Worm (Caenorhabditis elegans) whole organism, young adult: ENCODE measurements around the gene T20D3.6.

Source experiments
- F10E7.11 ChIP-seq: sonication (generic microtip); optimal IDR thresholded peaks from 2 replicates; lab custom pipeline; 2017; ENCODE audit warnings: mild to moderate bottlenecking, missing genetic modification characterization, moderate library complexity, missing compliant biosample characterization
- F39B2.1 ChIP-seq: fragments of 200-800 bp; sonication (Bioruptor generic); IDR thresholded peaks from 2 replicates; pipeline ENCODE4 v1.3.6; 2022; ENCODE audit warnings: missing genetic modification reagents, missing genetic modification characterization, missing compliant biosample characterization
- F52B5.7 ChIP-seq: sonication (generic microtip); optimal IDR thresholded peaks from 2 replicates; lab custom pipeline; 2016; ENCODE audit warnings: mild to moderate bottlenecking, missing genetic modification characterization, missing compliant biosample characterization
- Y53F4B.3 ChIP-seq: fragments of 200-800 bp; sonication (Bioruptor generic); IDR thresholded peaks from 2 replicates; pipeline ENCODE4 v1.3.6; 2022; ENCODE audit warnings: missing genetic modification reagents, missing genetic modification characterization, missing compliant biosample characterization
- Y53G8AR.9 ChIP-seq: fragments of 200-800 bp; sonication (Bioruptor generic); conservative IDR thresholded peaks from 2 replicates; pipeline ENCODE4 v1.3.6; 2022; ENCODE audit warnings: missing genetic modification reagents, missing genetic modification characterization, missing compliant biosample characterization
- Y95B8A.8 ChIP-seq: fragments of 200-800 bp; sonication (Bioruptor generic); IDR thresholded peaks from 2 replicates; pipeline ENCODE4 v1.3.6; 2022; ENCODE audit warnings: missing genetic modification reagents, missing genetic modification characterization, missing compliant biosample characterization
- aptf-2 ChIP-seq: fragments of 200-800 bp; sonication (Bioruptor generic); conservative IDR thresholded peaks from 2 replicates; pipeline ENCODE4 v1.3.6; 2022; ENCODE audit warnings: missing genetic modification reagents, missing genetic modification characterization, missing compliant biosample characterization
- atf-7 ChIP-seq: sonication (generic microtip); optimal IDR thresholded peaks from 2 replicates; lab custom pipeline; 2017; ENCODE audit warnings: mild to moderate bottlenecking, missing genetic modification characterization, missing compliant biosample characterization
- attf-3 ChIP-seq: fragments of 200-800 bp; sonication (Bioruptor generic); conservative IDR thresholded peaks from 2 replicates; pipeline ENCODE4 v1.3.6; 2022; ENCODE audit warnings: missing genetic modification reagents, missing genetic modification characterization, missing compliant biosample characterization
- attf-5 ChIP-seq: fragments of 200-800 bp; sonication (Bioruptor generic); optimal IDR thresholded peaks from 2 replicates; lab custom pipeline; 2018; ENCODE audit warnings: mild to moderate bottlenecking, missing genetic modification characterization, missing compliant biosample characterization
- ceh-27 ChIP-seq: fragments of 200-800 bp; sonication (Bioruptor generic); optimal IDR thresholded peaks from 2 replicates; lab custom pipeline; 2018; ENCODE audit warnings: mild to moderate bottlenecking, missing genetic modification characterization, moderate library complexity, missing compliant biosample characterization
- ceh-79 ChIP-seq: sonication (generic microtip); optimal IDR thresholded peaks from 2 replicates; lab custom pipeline; 2017; ENCODE audit warnings: mild to moderate bottlenecking, missing genetic modification characterization, missing compliant biosample characterization
- ceh-91 ChIP-seq: fragments of 200-800 bp; sonication (Bioruptor generic); IDR thresholded peaks from 2 replicates; pipeline ENCODE4 v1.3.6; 2022; ENCODE audit warnings: missing genetic modification reagents, missing genetic modification characterization, missing compliant biosample characterization
- dox-1 ChIP-seq: fragments of 200-800 bp; sonication (Bioruptor generic); IDR thresholded peaks from 2 replicates; pipeline ENCODE4 v1.3.6; 2022; ENCODE audit warnings: missing genetic modification reagents, missing genetic modification characterization, missing compliant biosample characterization
- dpff-1 ChIP-seq: sonication (generic microtip); optimal IDR thresholded peaks from 2 replicates; lab custom pipeline; 2017; ENCODE audit warnings: mild to moderate bottlenecking, missing genetic modification characterization, missing compliant biosample characterization
- efl-1 ChIP-seq: fragments of 150-350 bp; optimal IDR thresholded peaks from 2 replicates; lab custom pipeline; 2014; ENCODE audit warnings: missing biosample characterization, missing genetic modification reagents, missing genetic modification characterization
- gei-17 ChIP-seq: fragments of 200-800 bp; sonication (Bioruptor generic); optimal IDR thresholded peaks from 2 replicates; lab custom pipeline; 2018; ENCODE audit warnings: mild to moderate bottlenecking, missing genetic modification characterization, missing compliant biosample characterization
- hlh-12 ChIP-seq: sonication (generic microtip); optimal IDR thresholded peaks from 2 replicates; lab custom pipeline; 2016; ENCODE audit warnings: missing genetic modification characterization, missing compliant biosample characterization
- hrde-1 ChIP-seq: sonication (generic microtip); optimal IDR thresholded peaks from 2 replicates; lab custom pipeline; 2016; ENCODE audit warnings: missing genetic modification characterization, mild to moderate bottlenecking, missing compliant biosample characterization, moderate library complexity, missing genotype, missing genetic modification reagents, borderline replicate concordance
- let-526 ChIP-seq: fragments of 200-800 bp; sonication (Bioruptor generic); IDR thresholded peaks from 2 replicates; pipeline ENCODE4 v1.3.6; 2022; ENCODE audit warnings: missing genetic modification reagents, missing genetic modification characterization, missing compliant biosample characterization
- let-607 ChIP-seq, 2 experiments: fragments of 200-800 bp in 1 of 2; sonication (Bioruptor generic) in 1 of 2; sonication (generic microtip) in 1 of 2; optimal IDR thresholded peaks; 2 replicates each; lab custom pipeline; 2016 to 2018; ENCODE audit warnings: mild to moderate bottlenecking in 2 of 2, missing compliant biosample characterization in 2 of 2, missing genetic modification characterization in 2 of 2, moderate library complexity in 2 of 2, missing genotype in 1 of 2
- madf-8 ChIP-seq: fragments of 200-800 bp; sonication (Bioruptor generic); conservative IDR thresholded peaks from 2 replicates; pipeline ENCODE4 v1.3.6; 2022; ENCODE audit warnings: missing genetic modification reagents, missing genetic modification characterization, missing compliant biosample characterization
- mcd-1 ChIP-seq: fragments of 200-800 bp; sonication (Bioruptor generic); IDR thresholded peaks from 2 replicates; pipeline ENCODE4 v1.3.6; 2022; ENCODE audit warnings: missing genetic modification reagents, missing genetic modification characterization, missing compliant biosample characterization
- nfya-2 ChIP-seq: fragments of 200-800 bp; sonication (Bioruptor generic); IDR thresholded peaks from 2 replicates; pipeline ENCODE4 v1.3.6; 2022; ENCODE audit warnings: missing genetic modification reagents, missing genetic modification characterization, missing compliant biosample characterization
- nfyb-1 ChIP-seq: fragments of 200-800 bp; sonication (Bioruptor generic); IDR thresholded peaks from 2 replicates; pipeline ENCODE4 v1.3.6; 2022; ENCODE audit warnings: missing genetic modification reagents, missing genetic modification characterization, missing compliant biosample characterization
- nhr-120 ChIP-seq: fragments of 200-800 bp; sonication (Bioruptor generic); IDR thresholded peaks from 2 replicates; pipeline ENCODE4 v1.3.6; 2022; ENCODE audit warnings: missing genetic modification characterization, missing compliant biosample characterization
- nhr-80 ChIP-seq: sonication (generic microtip); optimal IDR thresholded peaks from 2 replicates; lab custom pipeline; 2016; ENCODE audit warnings: missing genetic modification characterization, missing compliant biosample characterization
- nhr-90 ChIP-seq: sonication (generic microtip); optimal IDR thresholded peaks from 2 replicates; lab custom pipeline; 2016; ENCODE audit warnings: missing genotype, mild to moderate bottlenecking, missing genetic modification characterization, missing compliant biosample characterization
- pha-4 ChIP-seq: fragments of 150-350 bp; sonication (generic microtip); optimal IDR thresholded peaks from 2 replicates; lab custom pipeline; 2014; ENCODE audit warnings: missing biosample characterization, missing genetic modification reagents, missing genetic modification characterization
- rpc-1 ChIP-seq, 2 experiments: fragments of 150-350 bp in 1 of 2; sonication (generic microtip) in 1 of 2; optimal IDR thresholded peaks; 2 replicates each; lab custom pipeline; 2014 to 2018; ENCODE audit warnings: missing biosample characterization in 1 of 2, missing genetic modification characterization in 1 of 2, missing genetic modification reagents in 1 of 2, missing genotype in 1 of 2
- sea-2 ChIP-seq: fragments of 200-800 bp; sonication (Bioruptor generic); IDR thresholded peaks from 2 replicates; pipeline ENCODE4 v1.3.6; 2022; ENCODE audit warnings: missing genetic modification characterization, missing compliant biosample characterization
- snpc-3.4 ChIP-seq: sonication (generic microtip); optimal IDR thresholded peaks from 2 replicates; lab custom pipeline; 2017; ENCODE audit warnings: missing genetic modification characterization, mild to moderate bottlenecking, missing compliant biosample characterization, antibody characterized with exemption, moderate library complexity, missing genotype, missing genetic modification reagents
- snpc-4 ChIP-seq, 5 experiments: fragments of 150-350 bp in 1 of 5; sonication (generic microtip) in 4 of 5; optimal IDR thresholded peaks; 2 replicates each; lab custom pipeline; 2014 to 2018; ENCODE audit warnings: missing genetic modification characterization in 5 of 5, missing biosample characterization in 3 of 5, antibody characterized with exemption in 2 of 5, mild to moderate bottlenecking in 2 of 5, missing compliant biosample characterization in 2 of 5, missing genotype in 2 of 5, moderate library complexity in 2 of 5, missing genetic modification reagents in 1 of 5
- unc-62 ChIP-seq: fragments of 150-350 bp; optimal IDR thresholded peaks from 2 replicates; lab custom pipeline; 2014; ENCODE audit warnings: missing biosample characterization, missing genetic modification reagents, missing genetic modification characterization
- xnd-1 ChIP-seq: sonication (generic microtip); optimal IDR thresholded peaks from 2 replicates; lab custom pipeline; 2016; ENCODE audit warnings: missing genotype, missing genetic modification reagents, missing genetic modification characterization, missing compliant biosample characterization
- zfh-2 ChIP-seq: fragments of 200-800 bp; sonication (Bioruptor generic); conservative IDR thresholded peaks from 2 replicates; pipeline ENCODE4 v1.3.6; 2022; ENCODE audit warnings: missing genetic modification reagents, missing genetic modification characterization, missing compliant biosample characterization
- ztf-18 ChIP-seq: sonication (generic microtip); optimal IDR thresholded peaks from 2 replicates; lab custom pipeline; 2016; ENCODE audit warnings: missing genotype, mild to moderate bottlenecking, missing genetic modification characterization, missing compliant biosample characterization
- ztf-22 ChIP-seq: fragments of 200-800 bp; sonication (Bioruptor generic); optimal IDR thresholded peaks from 2 replicates; lab custom pipeline; 2018; ENCODE audit warnings: mild to moderate bottlenecking, missing genetic modification characterization, moderate library complexity, missing compliant biosample characterization

T20D3.6 gene

DNA sequence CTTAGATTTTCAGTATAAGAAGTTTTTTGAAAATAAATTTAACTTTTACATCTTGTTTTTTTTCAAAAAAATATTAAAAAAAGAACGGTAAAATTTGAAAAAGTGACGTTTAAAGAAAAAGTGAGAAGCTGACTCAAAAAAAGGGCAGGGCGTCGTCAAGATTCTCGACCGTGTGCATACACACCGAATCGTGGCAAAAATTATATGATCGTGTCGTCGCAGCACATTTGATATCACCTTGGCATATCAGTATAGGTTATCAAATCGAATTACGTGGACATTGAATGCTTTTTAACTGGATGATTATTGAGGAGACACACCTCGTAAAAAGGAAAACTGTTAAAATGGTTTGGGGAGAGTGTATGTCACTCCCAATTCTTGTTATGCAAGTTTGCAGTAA is 6.1 kb downstream of the T20D3.6 start (continued):
- TF ChIP-seq hlh-12 (no peak), snpc-4 (GFP tag; optimal IDR thresholded peaks at IDR 0.05; lab: Kevin White, UChicago) (no peak), snpc-4 (tag; optimal IDR thresholded peaks at IDR 0.05; lab: Kevin White, UChicago) (peak in 1 of 4 experiments; percentile 36), gei-17 (GFP tag; lab: Kevin White, UChicago) (no peak), let-607 (tag; optimal IDR thresholded peaks at IDR 0.05; lab: Kevin White, UChicago) (peak; percentile 82 to 93), nfyb-1 (GFP tag; lab: Robert Waterston, UW) (no peak), let-526 (GFP tag; lab: Robert Waterston, UW) (no peak), dox-1 (GFP tag; lab: Robert Waterston, UW) (peak; percentile 76), ztf-18 (tag; lab: Kevin White, UChicago) (no peak), pha-4 (no peak), ceh-27 (GFP tag; lab: Kevin White, UChicago) (no peak), rpc-1 (optimal IDR thresholded peaks at IDR 0.05; lab: Kevin White, UChicago) (no peak), rpc-1 (tag; optimal IDR thresholded peaks at IDR 0.05; lab: Kevin White, UChicago) (no peak), ceh-91 (GFP tag; lab: Robert Waterston, UW) (no peak), F52B5.7 (tag; lab: Kevin White, UChicago) (no peak), atf-7 (no peak), snpc-3.4 (no peak), attf-5 (GFP tag; lab: Kevin White, UChicago) (peak; percentile 49), F39B2.1 (GFP tag; lab: Robert Waterston, UW) (no peak), Y53F4B.3 (no peak), dpff-1 (tag; lab: Kevin White, UChicago) (no peak), Y95B8A.8 (no peak), mcd-1 (GFP tag; lab: Robert Waterston, UW) (no peak), Y53G8AR.9 (GFP tag; lab: Robert Waterston, UW) (no peak), hrde-1 (tag; lab: Kevin White, UChicago) (peak; percentile 54), nhr-120 (GFP tag; lab: Robert Waterston, UW) (no peak), F10E7.11 (tag; lab: Kevin White, UChicago) (no peak), madf-8 (GFP tag; lab: Robert Waterston, UW) (no peak), nhr-90 (tag; lab: Kevin White, UChicago) (no peak), aptf-2 (GFP tag; lab: Robert Waterston, UW) (no peak), nfya-2 (no peak), xnd-1 (tag; lab: Kevin White, UChicago) (no peak), unc-62 (GFP tag; lab: Kevin White, UChicago) (no peak), efl-1 (GFP tag; lab: Kevin White, UChicago) (no peak)

DNA sequence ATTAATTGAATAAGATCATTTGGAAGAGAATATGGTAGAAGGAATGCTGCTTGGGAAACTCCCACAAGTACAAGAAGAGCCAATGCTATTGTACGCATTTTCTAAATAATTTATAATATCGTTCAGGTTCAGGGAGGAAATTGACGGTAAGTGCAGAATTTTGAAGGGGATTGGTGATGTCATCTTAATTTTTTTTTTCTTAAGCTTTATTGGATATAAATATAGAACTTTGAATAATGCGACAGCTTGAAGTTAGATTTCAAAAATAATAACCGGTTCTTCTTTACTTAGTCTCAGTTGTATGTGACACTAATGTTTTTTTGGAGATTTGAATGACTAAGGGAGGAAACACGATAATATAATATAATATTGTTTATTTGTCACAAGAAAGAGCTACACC is 8.3 kb downstream of the T20D3.6 start, which contains the start of gene nspg-7.1:
Gene nspg-7.1, minus strand, starts transcription at position 101 of the 400 bp plus-strand sequence.
- TF ChIP-seq sea-2 (GFP tag; lab: Robert Waterston, UW) (no peak), ceh-79 (no peak), zfh-2 (GFP tag; lab: Robert Waterston, UW) (no peak), hlh-12 (no peak), unc-62 (GFP tag; lab: Kevin White, UChicago) (no peak), nhr-80 (tag; lab: Kevin White, UChicago) (no peak), ztf-22 (no peak), aptf-2 (GFP tag; lab: Robert Waterston, UW) (no peak), attf-3 (GFP tag; lab: Robert Waterston, UW) (no peak)
